Worm (Caenorhabditis elegans): ENCODE results near the gene nlp-67.

nlp-67 gene

DNA sequence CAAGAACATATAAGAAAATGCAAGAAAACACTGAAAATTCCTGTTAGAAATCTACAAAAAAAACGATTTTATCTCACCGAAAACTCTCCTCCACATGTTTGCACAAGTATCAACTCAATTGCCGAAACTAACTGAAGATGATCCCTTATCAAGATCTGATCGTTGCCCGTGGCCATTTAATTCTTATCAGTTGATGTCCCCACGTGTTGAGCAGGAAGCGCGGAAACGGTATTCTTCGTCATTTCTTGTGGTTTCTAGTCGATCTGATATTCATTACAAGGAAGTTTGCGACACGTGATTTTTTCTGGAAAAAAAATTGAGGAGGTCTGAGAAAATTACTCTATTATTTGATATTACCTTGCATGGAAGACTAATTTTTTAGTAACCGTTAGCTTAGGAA is 20.8 kb upstream of the nlp-67 start, which contains the start of gene F09C8.1 (continued):
- TF ChIP-seq lin-1 (GFP tag; IDR thresholded peaks at IDR 0.05) (0 out of 2 replicates have a peak, but pooled peaks have one; percentile 34), Y5F2A.4 (GFP tag; optimal IDR thresholded peaks at IDR 0.05) (no peak), zip-11 (GFP tag; IDR thresholded peaks at IDR 0.05) (no peak), rbr-2 (tag; optimal IDR thresholded peaks at IDR 0.05) (no peak), ZK337.2 (GFP tag; IDR thresholded peaks at IDR 0.05) (no peak)

ce11 chrX:16166484-16166883 is 17.7 kb upstream of the nlp-67 start:
- TF ChIP-seq mxl-3 (GFP tag; optimal IDR thresholded peaks at IDR 0.05) (no peak), nhr-42 (GFP tag; IDR thresholded peaks at IDR 0.05) (no peak), pqm-1 (tag; optimal IDR thresholded peaks at IDR 0.05) (peak; percentile 90), nhr-111 (GFP tag; optimal IDR thresholded peaks at IDR 0.05) (no peak), dmd-6 (GFP tag; IDR thresholded peaks at IDR 0.05) (peak; percentile 32), nhr-10 (tag; optimal IDR thresholded peaks at IDR 0.05) (no peak), nhr-6 (tag; optimal IDR thresholded peaks at IDR 0.05) (no peak), nhr-77 (tag; optimal IDR thresholded peaks at IDR 0.05) (peak; percentile 2), zip-11 (GFP tag; IDR thresholded peaks at IDR 0.05) (no peak), daf-16 (GFP tag; optimal IDR thresholded peaks at IDR 0.05) (no peak), daf-16 (tag; optimal IDR thresholded peaks at IDR 0.05) (peak; percentile 52), sdz-12 (GFP tag; optimal IDR thresholded peaks at IDR 0.05) (no peak), php-3 (GFP tag; IDR thresholded peaks at IDR 0.05) (peak; percentile 54; the same call in 1 of the 2 replicates), nhr-28 (tag; optimal IDR thresholded peaks at IDR 0.05) (peak; percentile 74), zip-2 (tag; optimal IDR thresholded peaks at IDR 0.05) (no peak)

- 0 out of 2 replicates have a peak, but pooled peaks have one; percentile 8 for TF ChIP-seq Y105C5A.15 (GFP tag; IDR thresholded peaks at IDR 0.05)
- no peak for TF ChIP-seq cey-2 (tag; optimal IDR thresholded peaks at IDR 0.05; ENCODE audit: borderline replicate concordance, insufficient read depth)
Observed at ce11 chrX:16166994-16167393, 17.2 kb upstream of the nlp-67 start.

DNA sequence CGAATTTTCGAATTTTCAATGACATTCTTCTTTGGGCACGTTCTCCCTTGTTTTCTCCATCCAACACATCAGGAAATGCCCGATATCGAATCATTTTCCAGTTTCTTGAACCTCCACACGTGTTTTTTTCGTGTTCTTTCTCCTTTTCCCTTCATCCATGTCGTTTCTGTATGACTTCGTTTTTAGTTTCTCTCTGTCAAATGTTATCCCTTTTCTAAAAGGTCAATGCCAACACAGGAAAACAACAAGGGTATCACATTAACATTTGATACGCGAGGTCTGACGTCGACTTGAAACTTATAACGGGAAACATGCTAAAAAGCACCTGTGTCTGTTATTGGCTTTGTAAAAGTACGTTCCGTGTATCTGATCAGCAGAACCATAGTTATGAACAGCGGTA is 11.3 kb upstream of the nlp-67 start:
- TF ChIP-seq daf-19 (GFP tag; conservative IDR thresholded peaks at IDR 0.05): no peak
- TF ChIP-seq mdl-1 (tag; optimal IDR thresholded peaks at IDR 0.05): peak in 1 of 2 experiments; percentile 30
- peak; percentile 42 for TF ChIP-seq nhr-28 (tag; optimal IDR thresholded peaks at IDR 0.05)
- no peak for TF ChIP-seq hmg-1.1 (GFP tag; IDR thresholded peaks at IDR 0.05)
- TF ChIP-seq dmd-6 (GFP tag; IDR thresholded peaks at IDR 0.05): no peak
- TF ChIP-seq F37D6.2 (tag; optimal IDR thresholded peaks at IDR 0.05): no peak
- peak; percentile 18 for TF ChIP-seq nhr-48 (tag; optimal IDR thresholded peaks at IDR 0.05)
- no peak for TF ChIP-seq unc-130 (GFP tag; optimal IDR thresholded peaks at IDR 0.05)
- no peak for TF ChIP-seq nhr-10 (tag; optimal IDR thresholded peaks at IDR 0.05)
- TF ChIP-seq mdt-29 (GFP tag; IDR thresholded peaks at IDR 0.05): no peak
- TF ChIP-seq hlh-30 (tag; optimal IDR thresholded peaks at IDR 0.05; ENCODE audit: insufficient read depth): peak; percentile 40
- TF ChIP-seq R02D3.7 (tag; optimal IDR thresholded peaks at IDR 0.05): no peak
- peak in 1 of 2 experiments; percentile 92 for TF ChIP-seq unc-62 (GFP tag; optimal IDR thresholded peaks at IDR 0.05 in 1 of 2)
- no peak for TF ChIP-seq unc-62 (tag; optimal IDR thresholded peaks at IDR 0.05)

ce11 chrX:16189227-16189906 is 5.2 kb downstream of the nlp-67 start, which contains the start of gene slc-25A21:
Gene slc-25A21, plus strand, starts transcription at chrX:16189856.
- TF ChIP-seq F49E8.2 (tag; optimal IDR thresholded peaks at IDR 0.05; ENCODE audit: borderline replicate concordance) (no peak), nhr-28 (tag; optimal IDR thresholded peaks at IDR 0.05) (peak; percentile 14), daf-16 (GFP tag; optimal IDR thresholded peaks at IDR 0.05) (no peak), daf-16 (tag; optimal IDR thresholded peaks at IDR 0.05) (peak; percentile 22), dmd-6 (GFP tag; IDR thresholded peaks at IDR 0.05) (peak; percentile 9; the same call in 1 of the 2 replicates), mdl-1 (tag; optimal IDR thresholded peaks at IDR 0.05) (peak in 1 of 2 experiments; percentile 30)

Data from whole organism, L4 larva.